Fruit fly (Drosophila melanogaster) whole organism, pupa: Measurements from ENCODE around the gene Iyd.

Source experiments
- Ets98B ChIP-seq: fragments of 200-800 bp; sonication (Bioruptor generic); IDR thresholded peaks from 2 replicates; pipeline ENCODE4 v1.3.6; 2022; ENCODE audit warnings: missing biosample characterization, missing genetic modification characterization
- gl ChIP-seq: fragments of 200-800 bp; sonication (Bioruptor generic); optimal IDR thresholded peaks from 2 replicates; lab custom pipeline; 2018; ENCODE audit warnings: missing biosample characterization, mild to moderate bottlenecking, missing genetic modification characterization

DNA sequence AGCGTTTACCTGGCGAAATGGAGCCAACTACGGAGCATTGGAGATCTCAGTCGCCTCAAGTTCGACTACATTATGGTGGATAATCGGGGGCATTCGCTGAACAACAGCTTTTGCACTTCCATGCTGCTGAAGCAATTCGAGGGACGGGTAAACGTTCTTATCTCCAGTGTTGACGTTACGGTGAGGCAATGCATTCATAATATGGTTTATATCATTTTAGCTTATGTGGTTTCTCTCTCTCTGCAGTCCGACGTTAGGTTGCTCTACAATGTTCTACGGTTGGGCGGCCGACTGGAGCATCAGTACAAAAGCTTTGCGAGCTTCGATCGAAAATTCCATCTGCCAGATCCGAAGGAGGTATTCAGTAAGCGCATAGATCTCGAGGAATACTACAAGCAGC lies 30.2 kb downstream of the Iyd start:
- no peak for TF ChIP-seq gl (tag; lab: Kevin White, UChicago)
- no peak for TF ChIP-seq Ets98B (GFP tag; lab: Robert Waterston, UW)
